Fruit fly (Drosophila melanogaster) Kc167 (cell line): ENCODE measurements around the gene tim.

Experiments used
- Myc ChIP-seq: fragments of >200 bp; optimal IDR thresholded peaks from 2 replicates; lab custom pipeline; 2017; ENCODE audit warnings: missing external identifiers
- h ChIP-seq: fragments of >200 bp; optimal IDR thresholded peaks from 3 replicates; lab custom pipeline; 2018; ENCODE audit warnings: missing external identifiers

DNA sequence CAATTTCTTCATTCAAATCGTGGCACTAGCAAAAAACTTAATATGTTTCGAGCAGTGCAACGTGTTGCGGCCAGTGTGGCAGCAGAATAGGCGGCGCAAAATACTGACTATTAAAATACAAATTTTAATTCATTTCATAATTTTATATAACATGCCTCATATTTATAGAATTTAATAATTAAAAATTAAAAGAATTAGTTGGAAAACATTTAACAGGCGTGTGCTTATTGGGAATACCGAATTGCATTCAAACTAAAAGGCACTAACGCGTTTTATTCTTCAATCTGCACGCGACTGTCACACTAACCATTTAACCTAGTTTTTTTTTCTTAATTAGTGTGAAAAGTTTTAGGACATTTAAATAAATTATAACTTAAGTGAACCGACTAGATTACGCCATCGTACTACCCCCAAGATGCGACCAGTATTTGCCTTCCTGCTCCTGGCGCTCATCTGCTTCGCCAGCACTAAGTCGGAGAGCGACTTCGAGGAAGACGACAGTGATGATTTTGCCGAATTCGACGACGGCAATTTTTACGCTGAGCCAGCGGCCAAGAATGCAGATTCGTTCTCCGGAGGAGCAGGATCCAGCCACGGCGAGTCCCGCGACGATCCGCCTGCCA lies 6.8 kb upstream of the tim start, which contains the start of the genes LeuRS and CG17593:
- TF ChIP-seq h (lab: Kevin White, UChicago) (no peak), Myc (lab: Kevin White, UChicago) (no peak)
